Fruit fly (Drosophila melanogaster): Measurements from ENCODE around the gene LManIII.

LManIII gene

dm6 chr2L:8746350-8746759 is 22.2 kb downstream of the LManIII start (continued):
- TF ChIP-seq Neu2 (GFP tag; optimal IDR thresholded peaks at IDR 0.05; ENCODE audit: borderline replicate concordance) (no peak), Dref (GFP tag; IDR thresholded peaks at IDR 0.05) (no peak), fd3F (GFP tag; optimal IDR thresholded peaks at IDR 0.05) (no peak), dimm (GFP tag; IDR thresholded peaks at IDR 0.05) (no peak), CG7556 (GFP tag; optimal IDR thresholded peaks at IDR 0.05) (peak; percentile 63), CG13624 (GFP tag; optimal IDR thresholded peaks at IDR 0.05) (no peak), cg (GFP tag; optimal IDR thresholded peaks at IDR 0.05) (no peak), CG6654 (GFP tag; optimal IDR thresholded peaks at IDR 0.05) (no peak), CG12219 (GFP tag; optimal IDR thresholded peaks at IDR 0.05) (peak; percentile 16), cad (GFP tag; optimal IDR thresholded peaks at IDR 0.05) (no peak), ac (GFP tag; optimal IDR thresholded peaks at IDR 0.05) (no peak), CG4360 (GFP tag; IDR thresholded peaks at IDR 0.05) (no peak), CG7786 (GFP tag; optimal IDR thresholded peaks at IDR 0.05) (no peak), unpg (GFP tag; optimal IDR thresholded peaks at IDR 0.05) (peak; percentile 61), dmrt99B (tag; optimal IDR thresholded peaks at IDR 0.05) (peak; percentile 68), Taf1 (GFP tag; IDR thresholded peaks at IDR 0.05) (no peak), Vsx1 (GFP tag; optimal IDR thresholded peaks at IDR 0.05) (no peak), cas (GFP tag; IDR thresholded peaks at IDR 0.05) (no peak), CG1832 (GFP tag; optimal IDR thresholded peaks at IDR 0.05) (no peak), ara (GFP tag; IDR thresholded peaks at IDR 0.05) (peak; percentile 20; the same call in 1 of the 2 replicates), prd (optimal IDR thresholded peaks at IDR 0.05) (no peak), prd (GFP tag; IDR thresholded peaks at IDR 0.05) (peak; percentile 54; the same call in 1 of the 3 replicates), Lhr (GFP tag; optimal IDR thresholded peaks at IDR 0.05) (no peak), Sox102F (GFP tag; optimal IDR thresholded peaks at IDR 0.05) (peak; percentile 37), vvl (GFP tag; IDR thresholded peaks at IDR 0.05) (peak; percentile 52), CG12391 (tag; optimal IDR thresholded peaks at IDR 0.05) (peak; percentile 63), knrl (GFP tag; IDR thresholded peaks at IDR 0.05; ENCODE audit: partially characterized antibody) (no peak), Adf1 (GFP tag; IDR thresholded peaks at IDR 0.05) (no peak), her (GFP tag; optimal IDR thresholded peaks at IDR 0.05) (no peak), ham (GFP tag; IDR thresholded peaks at IDR 0.05) (no peak), ewg (GFP tag; optimal IDR thresholded peaks at IDR 0.05) (no peak), gcm2 (GFP tag; optimal IDR thresholded peaks at IDR 0.05) (no peak), Atf6 (GFP tag; IDR thresholded peaks at IDR 0.05) (no peak), Gug (GFP tag; IDR thresholded peaks at IDR 0.05) (no peak), CG13424 (tag; optimal IDR thresholded peaks at IDR 0.05) (peak; percentile 62), az2 (GFP tag; optimal IDR thresholded peaks at IDR 0.05) (peak; percentile 38), CG6272 (GFP tag; IDR thresholded peaks at IDR 0.05) (no peak), Dbx (GFP tag; IDR thresholded peaks at IDR 0.05) (no peak), Abd-B (GFP tag; optimal IDR thresholded peaks at IDR 0.05) (peak; percentile 9), so (GFP tag; IDR thresholded peaks at IDR 0.05) (no peak), BtbVII (GFP tag; optimal IDR thresholded peaks at IDR 0.05) (no peak), oc (tag; optimal IDR thresholded peaks at IDR 0.05) (no peak)

dm6 chr2L:8743082-8743481 is 25.4 kb downstream of the LManIII start:
- TF ChIP-seq CG9727 (GFP tag; optimal IDR thresholded peaks at IDR 0.05), result no peak
- no peak for TF ChIP-seq CG8944 (GFP tag; optimal IDR thresholded peaks at IDR 0.05)
- TF ChIP-seq cwo (GFP tag; optimal IDR thresholded peaks at IDR 0.05), result no peak
- TF ChIP-seq pros (GFP tag; optimal IDR thresholded peaks at IDR 0.05), result peak; percentile 69
- no peak for TF ChIP-seq CG1647 (GFP tag; optimal IDR thresholded peaks at IDR 0.05)
- peak; percentile 91 for TF ChIP-seq Hey (tag; optimal IDR thresholded peaks at IDR 0.05)
- TF ChIP-seq Hr78 (GFP tag; optimal IDR thresholded peaks at IDR 0.05), result no peak
- no peak for TF ChIP-seq Bgb (GFP tag; IDR thresholded peaks at IDR 0.05; ENCODE audit: partially characterized antibody)
- no peak for TF ChIP-seq CG11456 (GFP tag; IDR thresholded peaks at IDR 0.05)

Data from whole organism, embryonic.